Fruit fly (Drosophila melanogaster) whole organism, adult: ENCODE measurements around the gene xmas.

ENCODE experiments used
- CG12768 ChIP-seq: fragments of 200-800 bp; sonication (Bioruptor generic); optimal IDR thresholded peaks from 2 replicates; lab custom pipeline; 2017; ENCODE audit warnings: missing biosample characterization, missing genetic modification characterization, mild to moderate bottlenecking, moderate library complexity, missing genetic modification reagents
- CG33017 ChIP-seq: fragments of 200-800 bp; sonication (Bioruptor generic); optimal IDR thresholded peaks from 2 replicates; lab custom pipeline; 2018; ENCODE audit warnings: missing biosample characterization, mild to moderate bottlenecking, missing genetic modification characterization, moderate library complexity
- kay ChIP-seq: fragments of 200-800 bp; sonication (Bioruptor generic); peaks from one replicate; lab custom pipeline; 2016; ENCODE audit warnings: missing biosample characterization, missing genetic modification characterization, borderline replicate concordance
- tj ChIP-seq: fragments of 200-800 bp; sonication (Bioruptor generic); optimal IDR thresholded peaks from 3 replicates; lab custom pipeline; 2017; ENCODE audit warnings: missing biosample characterization, mild to moderate bottlenecking, missing genetic modification characterization, moderate library complexity
- toe ChIP-seq: fragments of 200-800 bp; sonication (Bioruptor generic); optimal IDR thresholded peaks from 2 replicates; lab custom pipeline; 2016; ENCODE audit warnings: missing biosample characterization, missing genetic modification characterization

DNA sequence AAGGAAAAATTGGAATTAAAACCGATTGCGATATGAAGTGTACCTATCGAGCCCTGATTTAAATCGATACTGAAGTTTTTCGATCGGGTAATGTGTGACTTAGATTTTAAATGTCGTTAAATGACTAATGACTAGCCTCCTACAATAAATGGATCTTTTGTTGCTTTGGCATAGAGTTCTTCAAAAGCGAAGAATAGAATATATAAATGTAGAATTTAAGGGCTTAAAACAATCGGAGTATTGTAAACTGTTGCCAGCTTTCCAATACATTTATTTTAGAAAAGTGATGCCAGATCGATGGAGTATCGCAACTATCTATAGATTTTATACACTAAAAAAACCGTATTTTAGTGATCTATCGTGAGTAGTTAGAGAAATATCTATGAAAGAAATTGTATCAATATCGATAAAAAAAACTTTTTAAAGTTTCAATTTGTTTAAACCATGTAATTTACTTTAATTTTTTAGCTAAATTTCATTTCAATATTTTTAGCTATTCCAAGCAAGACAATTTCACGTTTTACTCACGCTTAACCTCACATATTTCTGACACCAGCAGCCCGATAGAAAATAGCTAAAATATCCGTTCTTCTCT lies 16.1 kb downstream of the xmas start, which contains the start of the genes mei-217 and mei-218:
- TF ChIP-seq kay (GFP tag; lab: Kevin White, UChicago) (no peak), CG33017 (tag; lab: Kevin White, UChicago) (no peak), toe (GFP tag; lab: Kevin White, UChicago) (no peak), CG12768 (GFP tag; lab: Kevin White, UChicago) (no peak), tj (GFP tag; lab: Kevin White, UChicago) (no peak)
